Worm (Caenorhabditis elegans) whole organism, L1 larva: ENCODE measurements around the gene B0478.3.
A peak's percentile ranks its signal among the peaks of the same experiment; 100 is the strongest.

Experiments used
- C16A3.4 ChIP-seq: fragments of 150-350 bp; optimal IDR thresholded peaks from 2 replicates; lab custom pipeline; 2014; ENCODE audit warnings: missing biosample characterization, missing genetic modification characterization
- C34B4.2 ChIP-seq: sonication (generic microtip); optimal IDR thresholded peaks from 2 replicates; lab custom pipeline; 2017; ENCODE audit warnings: mild to moderate bottlenecking, missing genetic modification characterization, missing compliant biosample characterization
- F16B12.6 ChIP-seq: fragments of 150-350 bp; optimal IDR thresholded peaks from 2 replicates; lab custom pipeline; 2014; ENCODE audit warnings: missing biosample characterization, missing genetic modification characterization
- alr-1 ChIP-seq: fragments of 200-800 bp; sonication (Bioruptor generic); optimal IDR thresholded peaks from 2 replicates; lab custom pipeline; 2018; ENCODE audit warnings: borderline replicate concordance, mild to moderate bottlenecking, missing genetic modification characterization, missing compliant biosample characterization
- aly-2 ChIP-seq: fragments of 150-350 bp; optimal IDR thresholded peaks from 2 replicates; lab custom pipeline; 2014; ENCODE audit warnings: missing biosample characterization, missing genetic modification characterization
- ama-1 ChIP-seq: fragments of 150-350 bp; optimal IDR thresholded peaks from 2 replicates; lab custom pipeline; 2014
- blmp-1 ChIP-seq: fragments of 150-350 bp; optimal IDR thresholded peaks from 2 replicates; lab custom pipeline; 2014; ENCODE audit warnings: missing biosample characterization, missing genetic modification characterization
- ceh-63 ChIP-seq: fragments of 200-800 bp; sonication (Bioruptor generic); optimal IDR thresholded peaks from 2 replicates; lab custom pipeline; 2018; ENCODE audit warnings: mild to moderate bottlenecking, missing genetic modification characterization, missing compliant biosample characterization
- ceh-8 ChIP-seq: fragments of 200-800 bp; sonication (Bioruptor generic); optimal IDR thresholded peaks from 2 replicates; lab custom pipeline; 2018; ENCODE audit warnings: mild to moderate bottlenecking, missing genetic modification characterization, moderate library complexity, missing compliant biosample characterization
- ceh-82 ChIP-seq, 3 experiments: fragments of 150-350 bp in 1 of 3; sonication (generic microtip) in 2 of 3; optimal IDR thresholded peaks; 2 replicates each; lab custom pipeline; 2014 to 2017; ENCODE audit warnings: missing biosample characterization in 3 of 3, missing genetic modification characterization in 3 of 3
- ceh-88 ChIP-seq: fragments of 200-800 bp; sonication (Bioruptor generic); IDR thresholded peaks from 2 replicates; pipeline ENCODE4 v1.3.6; 2022; ENCODE audit warnings: missing genetic modification characterization, missing compliant biosample characterization
- ces-1 ChIP-seq: fragments of 150-350 bp; optimal IDR thresholded peaks from 2 replicates; lab custom pipeline; 2014; ENCODE audit warnings: missing biosample characterization, missing genetic modification reagents, missing genetic modification characterization
- dpl-1 ChIP-seq, 3 experiments: fragments of 150-350 bp in 2 of 3; sonication (generic microtip) in 1 of 3; optimal IDR thresholded peaks; 2 replicates each; lab custom pipeline; 2014 to 2017; ENCODE audit warnings: missing biosample characterization in 3 of 3, missing genetic modification characterization in 3 of 3, missing genetic modification reagents in 3 of 3
- efl-1 ChIP-seq, 4 experiments: fragments of 150-350 bp; optimal IDR thresholded peaks in 3 of 4; peaks in 1 of 4; 1 replicate in 1 of 4; 2 replicates in 3 of 4; lab custom pipeline; 2014; ENCODE audit warnings: missing biosample characterization in 2 of 4, missing genetic modification characterization in 2 of 4, missing genetic modification reagents in 2 of 4
- efl-3 ChIP-seq: fragments of 200-800 bp; sonication (Bioruptor generic); optimal IDR thresholded peaks from 2 replicates; lab custom pipeline; 2018; ENCODE audit warnings: mild to moderate bottlenecking, missing genetic modification characterization, missing compliant biosample characterization
- egl-13 ChIP-seq: sonication (generic microtip); optimal IDR thresholded peaks from 2 replicates; lab custom pipeline; 2016; ENCODE audit warnings: missing genotype, missing genetic modification reagents, missing genetic modification characterization, missing compliant biosample characterization
- egl-27 ChIP-seq, 2 experiments: fragments of 150-350 bp in 1 of 2; sonication (generic microtip); optimal IDR thresholded peaks; 3 replicates each; lab custom pipeline; 2017 to 2018; ENCODE audit warnings: missing biosample characterization in 2 of 2, missing genetic modification characterization in 2 of 2, missing genetic modification reagents in 2 of 2
- elt-2 ChIP-seq: sonication (generic microtip); optimal IDR thresholded peaks from 2 replicates; lab custom pipeline; 2016; ENCODE audit warnings: missing genetic modification characterization, mild to moderate bottlenecking, inconsistent platforms, missing compliant biosample characterization, missing genetic modification reagents
- elt-3 ChIP-seq, 6 experiments: fragments of 150-350 bp in 1 of 6; sonication (generic microtip); optimal IDR thresholded peaks; 2 replicates each; lab custom pipeline; 2017 to 2018; ENCODE audit warnings: missing biosample characterization in 6 of 6, missing genetic modification characterization in 6 of 6, inconsistent platforms in 1 of 6
- fkh-10 ChIP-seq: sonication (generic microtip); optimal IDR thresholded peaks from 2 replicates; lab custom pipeline; 2017; ENCODE audit warnings: missing biosample characterization, missing genetic modification reagents, missing genetic modification characterization
- fos-1 ChIP-seq: fragments of 150-350 bp; optimal IDR thresholded peaks from 2 replicates; lab custom pipeline; 2014; ENCODE audit warnings: missing biosample characterization, missing genetic modification characterization
- grh-1 ChIP-seq: fragments of 200-800 bp; sonication (Bioruptor generic); IDR thresholded peaks from 2 replicates; pipeline ENCODE4 v1.3.6; 2022; ENCODE audit warnings: missing genetic modification reagents, missing genetic modification characterization, missing compliant biosample characterization
- hlh-4 ChIP-seq: sonication (generic microtip); optimal IDR thresholded peaks from 2 replicates; lab custom pipeline; 2016; ENCODE audit warnings: mild to moderate bottlenecking, missing genetic modification characterization, missing compliant biosample characterization
- irx-1 ChIP-seq: sonication (generic microtip); optimal IDR thresholded peaks from 2 replicates; lab custom pipeline; 2016; ENCODE audit warnings: missing genetic modification characterization, missing compliant biosample characterization
- jun-1 ChIP-seq: fragments of 150-350 bp; optimal IDR thresholded peaks from 2 replicates; lab custom pipeline; 2014; ENCODE audit warnings: missing biosample characterization, missing genetic modification reagents, missing genetic modification characterization
- lin-13 ChIP-seq: fragments of 150-350 bp; optimal IDR thresholded peaks from 2 replicates; lab custom pipeline; 2014; ENCODE audit warnings: missing biosample characterization, missing genetic modification reagents, missing genetic modification characterization
- lin-14 ChIP-seq: fragments of 200-800 bp; sonication (Bioruptor generic); optimal IDR thresholded peaks from 2 replicates; lab custom pipeline; 2018; ENCODE audit warnings: mild to moderate bottlenecking, missing genetic modification characterization, moderate library complexity, missing compliant biosample characterization
- lin-15B ChIP-seq: fragments of 150-350 bp; sonication (generic microtip); optimal IDR thresholded peaks from 3 replicates; lab custom pipeline; 2014; ENCODE audit warnings: missing biosample characterization, missing genetic modification characterization
- lin-35 ChIP-seq, 2 experiments: fragments of 150-350 bp; optimal IDR thresholded peaks; 2 replicates each; lab custom pipeline; 2014; ENCODE audit warnings: missing biosample characterization in 2 of 2, missing genetic modification characterization in 2 of 2, missing genetic modification reagents in 2 of 2
- lin-39 ChIP-seq: fragments of 150-350 bp; optimal IDR thresholded peaks from 2 replicates; lab custom pipeline; 2014; ENCODE audit warnings: missing biosample characterization, missing genetic modification reagents, missing genetic modification characterization
- lir-3 ChIP-seq: sonication (generic microtip); optimal IDR thresholded peaks from 2 replicates; lab custom pipeline; 2016; ENCODE audit warnings: mild to moderate bottlenecking, missing genetic modification characterization, moderate library complexity, missing compliant biosample characterization; ENCODE audit not compliant: poor library complexity
- lsy-2 ChIP-seq, 2 experiments: fragments of 150-350 bp; optimal IDR thresholded peaks; 2 replicates each; lab custom pipeline; 2014; ENCODE audit warnings: missing biosample characterization in 2 of 2, missing genetic modification characterization in 2 of 2
- mab-9 ChIP-seq: fragments of 200-800 bp; sonication (Bioruptor generic); IDR thresholded peaks from 2 replicates; pipeline ENCODE4 v1.3.6; 2022; ENCODE audit warnings: missing genetic modification reagents, missing genetic modification characterization, missing compliant biosample characterization
- nhr-12 ChIP-seq: sonication (generic microtip); optimal IDR thresholded peaks from 2 replicates; lab custom pipeline; 2017; ENCODE audit warnings: missing biosample characterization, missing genetic modification characterization
- nhr-19 ChIP-seq: fragments of 200-800 bp; sonication (Bioruptor generic); conservative IDR thresholded peaks from 2 replicates; pipeline ENCODE4 v1.3.6; 2022; ENCODE audit warnings: missing genetic modification characterization, missing compliant biosample characterization
- nhr-237 ChIP-seq: fragments of 150-350 bp; optimal IDR thresholded peaks from 2 replicates; lab custom pipeline; 2014; ENCODE audit warnings: missing biosample characterization, missing genetic modification characterization
- nhr-47 ChIP-seq: sonication (generic microtip); optimal IDR thresholded peaks from 2 replicates; lab custom pipeline; 2016; ENCODE audit warnings: mild to moderate bottlenecking, missing genetic modification characterization, moderate library complexity, missing compliant biosample characterization
- nhr-77 ChIP-seq: fragments of 150-350 bp; optimal IDR thresholded peaks from 2 replicates; lab custom pipeline; 2014; ENCODE audit warnings: missing biosample characterization, missing genetic modification characterization
- nhr-84 ChIP-seq: sonication (generic microtip); optimal IDR thresholded peaks from 2 replicates; lab custom pipeline; 2017; ENCODE audit warnings: missing biosample characterization, missing genetic modification characterization
- nhr-85 ChIP-seq: sonication (generic microtip); peaks from one replicate; lab custom pipeline; 2016; ENCODE audit warnings: missing genetic modification characterization, inconsistent platforms, missing compliant biosample characterization
- pag-3 ChIP-seq: sonication (generic microtip); optimal IDR thresholded peaks from 2 replicates; lab custom pipeline; 2017; ENCODE audit warnings: missing genetic modification characterization, mild to moderate bottlenecking, missing compliant biosample characterization, antibody characterized with exemption, borderline replicate concordance; ENCODE audit not compliant: insufficient read depth
- pax-3 ChIP-seq: fragments of 200-800 bp; sonication (Bioruptor generic); optimal IDR thresholded peaks from 2 replicates; lab custom pipeline; 2018; ENCODE audit warnings: mild to moderate bottlenecking, missing genetic modification characterization, moderate library complexity, missing compliant biosample characterization
- pqm-1 ChIP-seq: sonication (generic microtip); optimal IDR thresholded peaks from 3 replicates; lab custom pipeline; 2017; ENCODE audit warnings: missing biosample characterization, missing genetic modification characterization
- rnt-1 ChIP-seq: sonication (generic microtip); optimal IDR thresholded peaks from 2 replicates; lab custom pipeline; 2016; ENCODE audit warnings: mild to moderate bottlenecking, missing genetic modification characterization, moderate library complexity, missing compliant biosample characterization
- snpc-4 ChIP-seq: fragments of 150-350 bp; optimal IDR thresholded peaks from 2 replicates; lab custom pipeline; 2014; ENCODE audit warnings: missing biosample characterization, missing genetic modification characterization
- sptf-1 ChIP-seq: fragments of 150-350 bp; optimal IDR thresholded peaks from 2 replicates; lab custom pipeline; 2014; ENCODE audit warnings: missing biosample characterization, missing genetic modification characterization
- sup-37 ChIP-seq: fragments of 200-800 bp; sonication (Bioruptor generic); optimal IDR thresholded peaks from 2 replicates; lab custom pipeline; 2018; ENCODE audit warnings: mild to moderate bottlenecking, missing genetic modification characterization, missing compliant biosample characterization
- unc-30 ChIP-seq: sonication (generic microtip); optimal IDR thresholded peaks from 2 replicates; lab custom pipeline; 2017; ENCODE audit warnings: missing biosample characterization, missing genetic modification characterization
- unc-86 ChIP-seq: sonication (generic microtip); optimal IDR thresholded peaks from 2 replicates; lab custom pipeline; 2016; ENCODE audit warnings: missing genetic modification characterization, missing compliant biosample characterization
- unc-98 ChIP-seq: fragments of 200-800 bp; sonication (Bioruptor generic); IDR thresholded peaks from 2 replicates; pipeline ENCODE4 v1.3.6; 2022; ENCODE audit warnings: missing genetic modification characterization, missing compliant biosample characterization
- zip-4 ChIP-seq: fragments of 200-800 bp; sonication (Bioruptor generic); optimal IDR thresholded peaks from 2 replicates; lab custom pipeline; 2018; ENCODE audit warnings: mild to moderate bottlenecking, missing genetic modification characterization, moderate library complexity, missing compliant biosample characterization
- ztf-11 ChIP-seq, 2 experiments: sonication (generic microtip); optimal IDR thresholded peaks; 2 replicates each; lab custom pipeline; 2016 to 2017; ENCODE audit warnings: missing genetic modification characterization in 2 of 2, missing biosample characterization in 1 of 2, missing compliant biosample characterization in 1 of 2
- ztf-4 ChIP-seq: fragments of 150-350 bp; optimal IDR thresholded peaks from 2 replicates; lab custom pipeline; 2014; ENCODE audit warnings: missing biosample characterization, missing genetic modification characterization

Gene B0478.3

ce11 chrIV:6954682-6955081, 9.7 kb downstream of the B0478.3 start:
- TF ChIP-seq fkh-10 (GFP tag; lab: Kevin White, UChicago), result peak; percentile 95
- TF ChIP-seq mab-9, result no peak
- no peak for TF ChIP-seq pax-3 (tag; lab: Kevin White, UChicago)
- no peak for TF ChIP-seq alr-1 (tag; lab: Kevin White, UChicago)
- TF ChIP-seq grh-1 (GFP tag; lab: Robert Waterston, UW), result no peak
- TF ChIP-seq ztf-4, result no peak
- no peak for TF ChIP-seq ama-1 (lab: Kevin White, UChicago)
- TF ChIP-seq F16B12.6 (tag; lab: Kevin White, UChicago), result no peak
- no peak for TF ChIP-seq lin-13
- no peak for TF ChIP-seq nhr-237
- no peak for TF ChIP-seq egl-27 (tag; optimal IDR thresholded peaks at IDR 0.05; lab: Kevin White, UChicago)
- TF ChIP-seq unc-98 (GFP tag; lab: Robert Waterston, UW), result no peak
- no peak for TF ChIP-seq nhr-85
- TF ChIP-seq dpl-1 (GFP tag; optimal IDR thresholded peaks at IDR 0.05; lab: Kevin White, UChicago), result peak in 1 of 3 experiments; percentile 45
- TF ChIP-seq ceh-63 (GFP tag; lab: Kevin White, UChicago), result no peak
- TF ChIP-seq fos-1 (tag; lab: Kevin White, UChicago), result no peak
- TF ChIP-seq elt-2 (tag; lab: Kevin White, UChicago), result no peak
- peak in 1 of 2 experiments; percentile 35 for TF ChIP-seq lsy-2 (tag; optimal IDR thresholded peaks at IDR 0.05; lab: Kevin White, UChicago)
- TF ChIP-seq hlh-4, result no peak
- TF ChIP-seq elt-3 (tag; optimal IDR thresholded peaks at IDR 0.05; lab: Kevin White, UChicago), result no peak
- TF ChIP-seq lir-3 (tag; lab: Kevin White, UChicago), result no peak
- no peak for TF ChIP-seq nhr-84 (tag; lab: Kevin White, UChicago)
- no peak for TF ChIP-seq lin-39
- TF ChIP-seq sup-37, result no peak
- no peak for TF ChIP-seq blmp-1 (tag; lab: Kevin White, UChicago)
- TF ChIP-seq C16A3.4 (tag; lab: Kevin White, UChicago), result no peak
- TF ChIP-seq nhr-77 (tag; lab: Kevin White, UChicago), result no peak
- TF ChIP-seq irx-1 (tag; lab: Kevin White, UChicago), result peak; percentile 37
- TF ChIP-seq egl-13 (tag; lab: Kevin White, UChicago), result peak; percentile 10
- no peak for TF ChIP-seq snpc-4 (tag; lab: Kevin White, UChicago)
- TF ChIP-seq efl-3 (GFP tag; lab: Kevin White, UChicago), result no peak
- TF ChIP-seq C34B4.2, result no peak
- no peak for TF ChIP-seq unc-30 (tag; lab: Kevin White, UChicago)
- no peak for TF ChIP-seq ceh-8
- TF ChIP-seq rnt-1 (tag; lab: Kevin White, UChicago), result no peak
- no peak for TF ChIP-seq ceh-88 (GFP tag; lab: Robert Waterston, UW)
- no peak for TF ChIP-seq pqm-1
- no peak for TF ChIP-seq ces-1 (GFP tag; lab: Kevin White, UChicago)
- TF ChIP-seq zip-4 (GFP tag; lab: Kevin White, UChicago), result no peak
- no peak for TF ChIP-seq nhr-19
- no peak for TF ChIP-seq pag-3 (tag; lab: Kevin White, UChicago)
- TF ChIP-seq lin-15B (tag; lab: Kevin White, UChicago), result no peak
- TF ChIP-seq ztf-11 (tag; optimal IDR thresholded peaks at IDR 0.05; lab: Kevin White, UChicago), result no peak
- peak in 1 of 2 experiments; percentile 43 for TF ChIP-seq efl-1 (optimal IDR thresholded peaks at IDR 0.05; lab: Kevin White, UChicago)
- TF ChIP-seq efl-1 (GFP tag; optimal IDR thresholded peaks at IDR 0.05 in 1 of 2; lab: Kevin White, UChicago), result peak in 1 of 2 experiments; percentile 41
- TF ChIP-seq lin-14, result peak; percentile 79
- TF ChIP-seq nhr-47 (tag; lab: Kevin White, UChicago), result peak; percentile 24
- no peak for TF ChIP-seq ceh-82 (tag; optimal IDR thresholded peaks at IDR 0.05; lab: Kevin White, UChicago)
- TF ChIP-seq aly-2 (tag; lab: Kevin White, UChicago), result no peak
- peak; percentile 59 for TF ChIP-seq unc-86 (tag; lab: Kevin White, UChicago)
- no peak for TF ChIP-seq sptf-1 (tag; lab: Kevin White, UChicago)
- no peak for TF ChIP-seq jun-1 (tag; lab: Kevin White, UChicago)
- peak in 1 of 2 experiments; percentile 17 for TF ChIP-seq lin-35 (GFP tag; optimal IDR thresholded peaks at IDR 0.05; lab: Kevin White, UChicago)
- TF ChIP-seq nhr-12 (tag; lab: Kevin White, UChicago), result no peak
